Fruit fly (Drosophila melanogaster): ENCODE results near the gene CG12229.
A peak's percentile ranks its signal among the peaks of the same experiment; 100 is the strongest.

CG12229 gene

DNA sequence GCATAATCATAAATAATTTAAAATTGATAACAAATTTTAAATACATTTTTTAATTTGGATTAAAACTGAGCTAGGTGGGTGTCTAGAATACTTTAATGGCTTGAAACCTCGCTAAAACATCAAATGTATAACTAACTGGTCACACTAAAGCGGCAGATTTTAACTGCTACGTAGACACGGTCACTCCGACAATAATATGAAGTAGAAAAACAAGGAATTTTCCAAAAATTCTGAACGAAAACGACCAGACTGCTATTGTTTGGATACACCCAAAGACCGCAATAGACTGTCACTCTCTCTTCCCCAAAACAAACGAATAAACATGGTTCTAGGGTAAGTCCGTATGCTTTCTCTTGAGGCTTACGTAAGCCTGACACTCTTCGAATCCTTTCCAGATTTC lies 29.6 kb upstream of the CG12229 start, which contains the start of gene QIL1 (continued):
- no peak for TF ChIP-seq CG2202 (tag; optimal IDR thresholded peaks at IDR 0.05)
- TF ChIP-seq D (optimal IDR thresholded peaks at IDR 0.05): no peak
- TF ChIP-seq D (GFP tag; optimal IDR thresholded peaks at IDR 0.05): no peak
- peak; percentile 44; the same call in 1 of the 2 replicates for TF ChIP-seq Dref (GFP tag; IDR thresholded peaks at IDR 0.05)
- TF ChIP-seq CG2116 (GFP tag; optimal IDR thresholded peaks at IDR 0.05): peak; percentile 59
- TF ChIP-seq Neu2 (GFP tag; optimal IDR thresholded peaks at IDR 0.05; ENCODE audit: borderline replicate concordance): no peak
- TF ChIP-seq CG8478 (optimal IDR thresholded peaks at IDR 0.05): no peak
- no peak for TF ChIP-seq CG2129 (GFP tag; IDR thresholded peaks at IDR 0.05; ENCODE audit: partially characterized antibody)
- no peak for TF ChIP-seq CG14050 (GFP tag; IDR thresholded peaks at IDR 0.05)
- TF ChIP-seq CG30431 (GFP tag; optimal IDR thresholded peaks at IDR 0.05): no peak
- TF ChIP-seq Stat92E (GFP tag; optimal IDR thresholded peaks at IDR 0.05): no peak
- no peak for TF ChIP-seq CG2889 (GFP tag; IDR thresholded peaks at IDR 0.05)
- peak; percentile 14 for TF ChIP-seq Nf-YC (tag; optimal IDR thresholded peaks at IDR 0.05)
- TF ChIP-seq oc (tag; optimal IDR thresholded peaks at IDR 0.05): no peak
- no peak for TF ChIP-seq toy (GFP tag; IDR thresholded peaks at IDR 0.05)
- TF ChIP-seq hbn (GFP tag; IDR thresholded peaks at IDR 0.05; ENCODE audit: partially characterized antibody): no peak
- peak; percentile 54 for TF ChIP-seq nmo (GFP tag; optimal IDR thresholded peaks at IDR 0.05)
- no peak for TF ChIP-seq CG3407 (GFP tag; optimal IDR thresholded peaks at IDR 0.05)
- TF ChIP-seq fu2 (GFP tag; optimal IDR thresholded peaks at IDR 0.05): no peak
- TF ChIP-seq ham (GFP tag; IDR thresholded peaks at IDR 0.05): no peak
- TF ChIP-seq Lim3 (GFP tag; IDR thresholded peaks at IDR 0.05): no peak
- TF ChIP-seq CG11504 (tag; optimal IDR thresholded peaks at IDR 0.05): peak; percentile 35
- no peak for TF ChIP-seq CG12155 (GFP tag; optimal IDR thresholded peaks at IDR 0.05)
- TF ChIP-seq h (optimal IDR thresholded peaks at IDR 0.05): no peak
- TF ChIP-seq gcm2 (GFP tag; optimal IDR thresholded peaks at IDR 0.05): no peak
- no peak for TF ChIP-seq CG1529 (GFP tag; optimal IDR thresholded peaks at IDR 0.05)
- TF ChIP-seq CG7928 (GFP tag; optimal IDR thresholded peaks at IDR 0.05): no peak
- peak; percentile 54 for TF ChIP-seq CG10267 (tag; optimal IDR thresholded peaks at IDR 0.05)
- peak; percentile 8 for TF ChIP-seq D19A (tag; optimal IDR thresholded peaks at IDR 0.05)
- TF ChIP-seq Dp (GFP tag; optimal IDR thresholded peaks at IDR 0.05): peak; percentile 62
- TF ChIP-seq Mad (GFP tag; optimal IDR thresholded peaks at IDR 0.05): no peak
- peak; percentile 78 for TF ChIP-seq Abd-B (GFP tag; optimal IDR thresholded peaks at IDR 0.05)
- no peak for TF ChIP-seq CG8944 (GFP tag; optimal IDR thresholded peaks at IDR 0.05)
- TF ChIP-seq CkIIα-i1 (GFP tag; IDR thresholded peaks at IDR 0.05): no peak
- TF ChIP-seq gfzf (GFP tag; optimal IDR thresholded peaks at IDR 0.05): peak; percentile 94
- TF ChIP-seq HLH4C (GFP tag; IDR thresholded peaks at IDR 0.05; ENCODE audit: partially characterized antibody): no peak
- no peak for TF ChIP-seq CG8281 (tag; optimal IDR thresholded peaks at IDR 0.05)
- peak; percentile 61 for TF ChIP-seq MBD-R2 (GFP tag; IDR thresholded peaks at IDR 0.05)
- TF ChIP-seq mld (GFP tag; IDR thresholded peaks at IDR 0.05; ENCODE audit: partially characterized antibody): no peak
- peak; percentile 65 for TF ChIP-seq CG15514 (GFP tag; optimal IDR thresholded peaks at IDR 0.05)
- peak; percentile 51; the same call in 1 of the 3 replicates for TF ChIP-seq jigr1 (GFP tag; IDR thresholded peaks at IDR 0.05)
- TF ChIP-seq CG6791 (GFP tag; IDR thresholded peaks at IDR 0.05; ENCODE audit: partially characterized antibody): no peak
- no peak for TF ChIP-seq CG10274 (GFP tag; optimal IDR thresholded peaks at IDR 0.05)
- no peak for TF ChIP-seq Atf6 (GFP tag; IDR thresholded peaks at IDR 0.05)
- no peak for TF ChIP-seq CG2120 (GFP tag; optimal IDR thresholded peaks at IDR 0.05)
- TF ChIP-seq CG12236 (GFP tag; optimal IDR thresholded peaks at IDR 0.05): no peak
- TF ChIP-seq chif (GFP tag; optimal IDR thresholded peaks at IDR 0.05): no peak
- no peak for TF ChIP-seq hkb (optimal IDR thresholded peaks at IDR 0.05)
- no peak for TF ChIP-seq hkb (GFP tag; IDR thresholded peaks at IDR 0.05)
- TF ChIP-seq maf-S (GFP tag; optimal IDR thresholded peaks at IDR 0.05): no peak
- no peak for TF ChIP-seq abd-A (tag; optimal IDR thresholded peaks at IDR 0.05)
- TF ChIP-seq sob (GFP tag; IDR thresholded peaks at IDR 0.05): no peak
